Worm (Caenorhabditis elegans): ENCODE measurements around the gene M03E7.1.
"Not testable (repeated sequence)": the region's sequence is repeated elsewhere in the genome, so short reads cannot be mapped to it uniquely, and the experiment has no call there.

The M03E7.1 gene

DNA sequence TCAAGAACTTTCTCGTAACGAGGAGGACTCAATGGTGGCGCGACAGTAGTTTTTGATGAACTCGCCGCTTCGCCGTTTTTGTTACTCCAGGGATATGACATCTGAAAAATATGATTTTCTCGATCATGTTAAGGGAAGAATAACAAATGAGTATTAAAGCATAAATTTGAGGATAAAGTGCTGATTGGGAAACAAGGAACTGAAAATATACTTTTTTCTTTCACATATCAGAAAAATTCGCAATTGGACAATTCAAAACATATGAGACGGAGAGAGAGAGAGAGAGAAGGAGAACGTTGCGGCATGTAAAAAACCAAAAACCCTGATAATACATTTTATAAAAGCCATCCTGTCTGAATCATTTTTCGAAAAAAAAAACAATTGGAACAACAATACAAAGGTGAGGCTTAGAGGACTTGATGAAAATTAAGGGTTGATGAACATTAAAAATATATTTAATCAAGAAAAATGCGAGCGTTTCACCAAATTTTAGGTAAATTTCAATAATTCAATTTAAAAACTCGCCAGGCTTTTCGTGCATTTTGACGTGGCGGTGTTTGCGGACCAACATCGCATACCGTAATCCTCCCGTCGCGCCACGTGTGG lies 39.2 kb downstream of the M03E7.1 start, which contains the start of the genes mut-14 and C14C11.2:
Gene mut-14 (minus strand): TSS at position 101 of the 606 bp plus-strand sequence.
Gene C14C11.2 (plus strand): TSS at position 556 of the 606 bp plus-strand sequence.
- no peak for TF ChIP-seq nhr-2 (tag; optimal IDR thresholded peaks at IDR 0.05)
- no peak for TF ChIP-seq elt-3 (tag; optimal IDR thresholded peaks at IDR 0.05)
- no peak for TF ChIP-seq sptf-1 (tag; optimal IDR thresholded peaks at IDR 0.05)
- TF ChIP-seq zip-8 (tag; optimal IDR thresholded peaks at IDR 0.05): no peak
- no peak for TF ChIP-seq snpc-4 (tag; optimal IDR thresholded peaks at IDR 0.05)
- TF ChIP-seq mls-2 (tag; optimal IDR thresholded peaks at IDR 0.05): no peak
- no peak for TF ChIP-seq tbx-8 (GFP tag; optimal IDR thresholded peaks at IDR 0.05)
- no peak for TF ChIP-seq blmp-1 (tag; optimal IDR thresholded peaks at IDR 0.05)
- no peak for TF ChIP-seq lin-13 (tag; optimal IDR thresholded peaks at IDR 0.05)
- no peak for TF ChIP-seq mab-5 (tag; optimal IDR thresholded peaks at IDR 0.05)
- no peak for TF ChIP-seq ces-1 (GFP tag; optimal IDR thresholded peaks at IDR 0.05)

DNA sequence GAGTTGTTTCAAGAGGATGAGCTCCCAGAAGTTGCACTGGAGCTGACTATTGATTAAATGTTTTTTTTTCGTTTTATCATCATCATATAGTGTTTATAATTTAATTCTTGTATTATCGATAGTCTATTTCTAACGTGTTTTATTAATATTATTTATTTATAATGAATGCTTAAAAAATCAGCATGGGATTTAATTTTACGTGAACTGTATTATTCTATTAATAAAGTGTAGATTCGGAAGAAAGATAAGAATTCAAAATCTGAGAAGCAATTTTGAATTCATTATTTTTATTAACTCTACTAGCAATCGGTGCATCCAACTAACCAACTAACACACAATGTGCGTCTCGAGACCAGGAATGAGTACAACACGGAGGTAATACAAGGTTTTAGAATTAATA lies 41.8 kb downstream of the M03E7.1 start, which contains the start of gene C14C11.1:
Gene C14C11.1 (plus strand): TSS at position 301 of the 400 bp plus-strand sequence.
- not testable (repeated sequence) for TF ChIP-seq sem-2 (GFP tag; optimal IDR thresholded peaks at IDR 0.05); hlh-1 (tag; optimal IDR thresholded peaks at IDR 0.05); ceh-83 (GFP tag; optimal IDR thresholded peaks at IDR 0.05)

DNA sequence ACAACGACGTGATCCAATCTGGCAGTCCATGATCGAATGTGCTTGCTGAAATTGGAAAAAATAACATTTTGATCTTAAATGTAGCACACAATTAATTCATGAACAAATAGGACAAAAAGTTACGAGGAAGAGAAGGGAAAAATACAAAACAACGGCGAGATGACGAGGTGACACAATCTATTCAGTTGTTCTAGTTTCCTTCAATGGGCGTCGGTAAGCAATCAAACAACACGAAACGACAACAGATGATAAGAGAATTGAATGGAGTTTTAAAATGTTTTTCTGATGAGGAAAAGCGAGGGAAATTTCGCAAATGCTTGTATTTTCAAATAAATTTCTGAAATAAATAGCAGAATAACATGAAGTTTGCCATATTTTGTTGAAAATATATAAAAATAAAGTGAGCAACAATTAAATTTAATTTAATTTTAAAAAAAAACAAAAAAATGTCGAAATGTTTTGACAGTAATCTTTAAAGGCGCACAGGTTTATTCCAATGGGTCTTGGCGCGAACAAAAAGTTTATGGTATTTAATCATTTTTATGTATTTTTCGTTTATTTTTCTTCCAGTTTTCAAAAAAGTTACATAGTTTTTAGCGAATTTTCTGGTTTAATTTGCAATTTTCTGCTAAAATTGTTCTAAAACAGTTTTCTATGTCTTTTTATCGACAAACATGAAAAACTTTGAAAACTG lies 44.7 kb downstream of the M03E7.1 start, which contains the start of gene C14C11.7:
Gene C14C11.7 (minus strand): TSS at position 51 of the 694 bp plus-strand sequence.
- TF ChIP-seq flh-1 (GFP tag; optimal IDR thresholded peaks at IDR 0.05) (no peak), ceh-39 (tag; optimal IDR thresholded peaks at IDR 0.05) (no peak), unc-39 (tag; optimal IDR thresholded peaks at IDR 0.05) (no peak), blmp-1 (tag; optimal IDR thresholded peaks at IDR 0.05) (no peak), ces-1 (GFP tag; optimal IDR thresholded peaks at IDR 0.05) (no peak), lin-13 (tag; optimal IDR thresholded peaks at IDR 0.05) (no peak), M03D4.4 (tag; optimal IDR thresholded peaks at IDR 0.05) (no peak), drap-1 (GFP tag; optimal IDR thresholded peaks at IDR 0.05) (no peak), ceh-83 (GFP tag; optimal IDR thresholded peaks at IDR 0.05) (no peak), lsy-2 (tag; optimal IDR thresholded peaks at IDR 0.05) (no peak), ztf-11 (tag; optimal IDR thresholded peaks at IDR 0.05) (no peak), bed-3 (GFP tag; optimal IDR thresholded peaks at IDR 0.05) (no peak), ham-2 (GFP tag; optimal IDR thresholded peaks at IDR 0.05) (no peak), snpc-4 (tag; optimal IDR thresholded peaks at IDR 0.05) (no peak), elt-1 (tag; optimal IDR thresholded peaks at IDR 0.05; ENCODE audit: borderline replicate concordance, insufficient read depth) (no peak), pha-4 (tag; optimal IDR thresholded peaks at IDR 0.05) (no peak), unc-120 (tag; optimal IDR thresholded peaks at IDR 0.05; ENCODE audit: poor library complexity, severe bottlenecking) (no peak)

DNA sequence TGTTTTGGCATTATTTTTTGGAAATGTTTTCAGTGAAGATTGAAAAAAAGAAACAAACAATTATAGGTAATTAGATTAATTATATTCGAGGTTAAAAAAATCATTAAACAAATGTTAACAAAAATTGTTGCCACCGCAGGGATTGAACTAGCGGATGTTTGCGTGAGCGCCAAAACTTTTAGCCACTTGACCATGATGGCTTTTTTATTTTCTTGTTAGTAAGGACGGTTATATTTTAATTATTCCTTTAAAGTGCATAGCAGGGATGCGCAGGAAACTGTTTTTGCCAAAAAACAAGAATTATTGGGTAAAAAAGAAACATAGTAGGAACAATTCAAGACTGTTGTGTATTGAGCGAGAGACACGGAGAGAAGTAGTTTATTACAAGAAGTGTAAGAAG lies 45.8 kb downstream of the M03E7.1 start:
- TF ChIP-seq elt-1 (tag; optimal IDR thresholded peaks at IDR 0.05; ENCODE audit: borderline replicate concordance, insufficient read depth): no peak
- TF ChIP-seq lin-13 (tag; optimal IDR thresholded peaks at IDR 0.05): no peak
- TF ChIP-seq sem-2 (GFP tag; optimal IDR thresholded peaks at IDR 0.05): no peak
- no peak for TF ChIP-seq ceh-83 (GFP tag; optimal IDR thresholded peaks at IDR 0.05)
- TF ChIP-seq unc-120 (tag; optimal IDR thresholded peaks at IDR 0.05; ENCODE audit: poor library complexity, severe bottlenecking): no peak
- TF ChIP-seq zip-8 (tag; optimal IDR thresholded peaks at IDR 0.05): no peak
- no peak for TF ChIP-seq pha-4 (tag; optimal IDR thresholded peaks at IDR 0.05)
- TF ChIP-seq ces-1 (GFP tag; optimal IDR thresholded peaks at IDR 0.05): no peak
- TF ChIP-seq tbx-8 (GFP tag; optimal IDR thresholded peaks at IDR 0.05): no peak
- no peak for TF ChIP-seq lin-32 (GFP tag; optimal IDR thresholded peaks at IDR 0.05)

DNA sequence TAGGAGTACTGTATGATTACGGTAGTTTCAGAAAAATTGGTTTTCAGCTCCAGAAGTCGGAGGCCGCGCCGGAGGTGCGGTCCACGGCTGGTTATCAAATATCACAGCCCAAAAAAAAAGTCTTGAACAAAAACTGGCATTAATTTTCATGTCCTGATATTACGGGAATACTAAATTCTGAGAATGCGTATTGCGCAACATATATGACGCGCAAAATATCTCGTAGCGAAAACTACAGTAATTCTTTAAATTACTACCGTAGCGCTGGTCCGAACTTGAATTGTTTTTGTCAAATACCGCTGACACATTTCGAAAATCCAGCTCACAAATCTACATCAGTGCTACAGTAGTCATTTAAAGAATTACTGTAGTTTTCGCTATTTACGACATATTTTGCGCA lies 47.5 kb downstream of the M03E7.1 start:
- TF ChIP-seq lin-13 (tag; optimal IDR thresholded peaks at IDR 0.05) (no peak), zip-8 (tag; optimal IDR thresholded peaks at IDR 0.05) (peak; percentile 74)

DNA sequence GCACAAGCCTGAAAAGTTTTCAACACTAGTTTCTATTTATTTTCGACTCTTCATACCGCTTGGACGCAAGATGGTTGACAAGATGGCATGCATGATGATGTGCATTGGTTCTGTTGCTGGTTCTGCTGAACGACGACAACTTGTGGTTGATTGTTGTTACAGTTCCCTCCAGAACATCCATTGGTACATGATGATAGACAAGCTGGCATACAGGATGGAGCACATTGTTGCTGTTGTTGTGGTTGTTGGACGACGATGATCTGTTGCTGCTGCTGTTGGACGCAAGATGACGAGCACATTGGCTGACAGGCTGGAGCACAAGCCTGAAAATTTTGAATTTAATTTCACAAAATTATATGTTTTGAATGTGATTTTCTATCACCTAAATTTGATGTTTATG lies 50.8 kb downstream of the M03E7.1 start:
- TF ChIP-seq bed-3 (GFP tag; optimal IDR thresholded peaks at IDR 0.05) (no peak), nhr-12 (tag; optimal IDR thresholded peaks at IDR 0.05) (no peak), nhr-237 (tag; optimal IDR thresholded peaks at IDR 0.05) (no peak), unc-39 (tag; optimal IDR thresholded peaks at IDR 0.05) (no peak), hlh-1 (tag; optimal IDR thresholded peaks at IDR 0.05) (no peak), lin-32 (GFP tag; optimal IDR thresholded peaks at IDR 0.05) (no peak), drap-1 (GFP tag; optimal IDR thresholded peaks at IDR 0.05) (no peak), ztf-11 (tag; optimal IDR thresholded peaks at IDR 0.05) (no peak), pha-4 (tag; optimal IDR thresholded peaks at IDR 0.05) (no peak), sptf-1 (tag; optimal IDR thresholded peaks at IDR 0.05) (no peak), nhr-76 (tag; optimal IDR thresholded peaks at IDR 0.05) (no peak), mep-1 (tag; optimal IDR thresholded peaks at IDR 0.05) (no peak), ceh-43 (GFP tag; optimal IDR thresholded peaks at IDR 0.05) (no peak), ces-1 (GFP tag; optimal IDR thresholded peaks at IDR 0.05) (no peak), sem-2 (GFP tag; optimal IDR thresholded peaks at IDR 0.05) (no peak), nhr-28 (tag; optimal IDR thresholded peaks at IDR 0.05) (no peak), mls-2 (tag; optimal IDR thresholded peaks at IDR 0.05) (no peak)
